Worm (Caenorhabditis elegans) whole organism, young adult: ENCODE results near the gene skpo-2.

ENCODE experiments used
- F22D6.2 ChIP-seq: sonication (generic microtip); optimal IDR thresholded peaks from 2 replicates; lab custom pipeline; 2016; ENCODE audit warnings: mild to moderate bottlenecking, missing genetic modification characterization, missing compliant biosample characterization
- F37B4.10 ChIP-seq: fragments of 200-800 bp; sonication (Bioruptor generic); IDR thresholded peaks from 2 replicates; pipeline ENCODE4 v1.3.6; 2022; ENCODE audit warnings: missing genetic modification characterization, missing compliant biosample characterization
- ama-1 ChIP-seq, 3 experiments: fragments of 150-350 bp in 1 of 3; sonication (generic microtip) in 2 of 3; optimal IDR thresholded peaks; 2 replicates each; lab custom pipeline; 2014 to 2018; ENCODE audit warnings: missing biosample characterization in 2 of 3, missing genetic modification characterization in 2 of 3, missing genetic modification reagents in 2 of 3
- nfya-1 ChIP-seq: sonication (generic microtip); optimal IDR thresholded peaks from 2 replicates; lab custom pipeline; 2017; ENCODE audit warnings: antibody characterized with exemption, missing compliant biosample characterization, missing genetic modification characterization, borderline replicate concordance; ENCODE audit not compliant: insufficient read depth

DNA sequence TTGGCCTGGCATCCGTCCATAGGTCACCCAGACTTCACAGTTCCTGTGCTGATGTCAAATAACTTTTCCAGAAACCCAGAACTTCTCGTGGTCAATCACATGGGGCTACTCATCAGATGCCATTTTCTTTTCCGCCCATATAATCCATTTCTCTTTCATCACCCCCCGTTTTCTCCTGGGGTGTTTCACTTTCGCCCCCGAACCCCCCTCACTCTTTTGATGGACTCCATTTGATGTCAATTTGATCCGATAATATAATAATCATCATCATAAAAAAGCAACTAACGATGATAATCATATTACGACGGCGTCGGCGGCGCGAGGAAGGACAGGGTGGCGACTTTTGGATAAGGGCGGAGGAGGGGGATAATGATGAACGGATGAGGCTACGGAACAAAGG is 2.0 kb upstream of the skpo-2 start:
- TF ChIP-seq ama-1 (optimal IDR thresholded peaks at IDR 0.05; lab: Kevin White, UChicago) (no peak), ama-1 (GFP tag; optimal IDR thresholded peaks at IDR 0.05; lab: Kevin White, UChicago) (no peak), nfya-1 (tag; lab: Kevin White, UChicago) (no peak), F37B4.10 (GFP tag; lab: Robert Waterston, UW) (no peak), F22D6.2 (tag; lab: Kevin White, UChicago) (no peak)
